Worm (Caenorhabditis elegans) whole organism, mixed stage, embryonic: ENCODE data around the gene T02G5.14.
A peak's percentile ranks its signal among the peaks of the same experiment; 100 is the strongest.

ENCODE experiments used
- M03D4.4 ChIP-seq: sonication (generic microtip); optimal IDR thresholded peaks from 2 replicates; lab custom pipeline; 2017; ENCODE audit warnings: mild to moderate bottlenecking, missing genetic modification characterization, missing compliant biosample characterization
- bed-3 ChIP-seq: fragments of 200-800 bp; sonication (Bioruptor generic); optimal IDR thresholded peaks from 3 replicates; lab custom pipeline; 2018; ENCODE audit warnings: mild to moderate bottlenecking, missing genetic modification characterization, moderate library complexity, missing compliant biosample characterization
- blmp-1 ChIP-seq: fragments of 150-350 bp; optimal IDR thresholded peaks from 2 replicates; lab custom pipeline; 2014; ENCODE audit warnings: missing biosample characterization, missing genetic modification characterization
- ceh-39 ChIP-seq: fragments of 150-350 bp; optimal IDR thresholded peaks from 2 replicates; lab custom pipeline; 2014; ENCODE audit warnings: missing biosample characterization, missing genetic modification characterization
- ceh-43 ChIP-seq: fragments of 200-800 bp; sonication (Bioruptor generic); optimal IDR thresholded peaks from 2 replicates; lab custom pipeline; 2018; ENCODE audit warnings: mild to moderate bottlenecking, missing genetic modification characterization, moderate library complexity, missing compliant biosample characterization
- ceh-83 ChIP-seq: fragments of 200-800 bp; sonication (Bioruptor generic); optimal IDR thresholded peaks from 2 replicates; lab custom pipeline; 2018; ENCODE audit warnings: mild to moderate bottlenecking, missing genetic modification characterization, missing compliant biosample characterization
- ces-1 ChIP-seq: fragments of 150-350 bp; optimal IDR thresholded peaks from 2 replicates; lab custom pipeline; 2014; ENCODE audit warnings: missing biosample characterization, missing genetic modification reagents, missing genetic modification characterization
- drap-1 ChIP-seq: fragments of 200-800 bp; sonication (Bioruptor generic); optimal IDR thresholded peaks from 3 replicates; lab custom pipeline; 2018; ENCODE audit warnings: mild to moderate bottlenecking, missing genetic modification characterization, missing compliant biosample characterization
- elt-1 ChIP-seq: sonication (generic microtip); optimal IDR thresholded peaks from 2 replicates; lab custom pipeline; 2017; ENCODE audit warnings: missing genetic modification characterization, mild to moderate bottlenecking, missing compliant biosample characterization, antibody characterized with exemption, moderate library complexity, borderline replicate concordance; ENCODE audit not compliant: insufficient read depth
- hlh-1 ChIP-seq: fragments of 150-350 bp; optimal IDR thresholded peaks from 2 replicates; lab custom pipeline; 2014; ENCODE audit warnings: missing biosample characterization, missing genetic modification reagents, missing genetic modification characterization
- lin-13 ChIP-seq: fragments of 150-350 bp; optimal IDR thresholded peaks from 2 replicates; lab custom pipeline; 2014; ENCODE audit warnings: missing biosample characterization, missing genetic modification characterization
- lin-32 ChIP-seq: fragments of 200-800 bp; sonication (Bioruptor generic); optimal IDR thresholded peaks from 2 replicates; lab custom pipeline; 2018; ENCODE audit warnings: mild to moderate bottlenecking, missing genetic modification characterization, missing compliant biosample characterization
- lsy-2 ChIP-seq: fragments of 150-350 bp; optimal IDR thresholded peaks from 2 replicates; lab custom pipeline; 2014; ENCODE audit warnings: missing biosample characterization, missing genetic modification characterization
- mab-5 ChIP-seq: fragments of 150-350 bp; optimal IDR thresholded peaks from 2 replicates; lab custom pipeline; 2014; ENCODE audit warnings: missing biosample characterization, missing genetic modification characterization
- mep-1 ChIP-seq: fragments of 150-350 bp; optimal IDR thresholded peaks from 2 replicates; lab custom pipeline; 2017; ENCODE audit warnings: missing biosample characterization, missing genetic modification reagents, missing genetic modification characterization, inconsistent platforms
- mls-2 ChIP-seq: sonication (generic microtip); optimal IDR thresholded peaks from 2 replicates; lab custom pipeline; 2016; ENCODE audit warnings: mild to moderate bottlenecking, missing genetic modification characterization, moderate library complexity, missing compliant biosample characterization
- nhr-12 ChIP-seq: fragments of 150-350 bp; optimal IDR thresholded peaks from 2 replicates; lab custom pipeline; 2014; ENCODE audit warnings: missing biosample characterization, missing genetic modification characterization
- nhr-2 ChIP-seq: fragments of 150-350 bp; optimal IDR thresholded peaks from 2 replicates; lab custom pipeline; 2014; ENCODE audit warnings: missing biosample characterization, missing genetic modification characterization
- nhr-237 ChIP-seq: fragments of 150-350 bp; optimal IDR thresholded peaks from 2 replicates; lab custom pipeline; 2014; ENCODE audit warnings: missing biosample characterization, missing genetic modification characterization
- nhr-28 ChIP-seq: fragments of 150-350 bp; optimal IDR thresholded peaks from 2 replicates; lab custom pipeline; 2014; ENCODE audit warnings: missing biosample characterization, missing genetic modification characterization
- nhr-76 ChIP-seq: sonication (generic microtip); optimal IDR thresholded peaks from 2 replicates; lab custom pipeline; 2017; ENCODE audit warnings: missing biosample characterization, missing genetic modification characterization
- pha-4 ChIP-seq: fragments of 150-350 bp; optimal IDR thresholded peaks from 2 replicates; lab custom pipeline; 2018; ENCODE audit warnings: missing biosample characterization, missing genetic modification reagents, missing genetic modification characterization
- sem-2 ChIP-seq: fragments of 200-800 bp; sonication (Bioruptor generic); optimal IDR thresholded peaks from 2 replicates; lab custom pipeline; 2018; ENCODE audit warnings: mild to moderate bottlenecking, missing genetic modification characterization, missing compliant biosample characterization
- snpc-4 ChIP-seq: fragments of 150-350 bp; optimal IDR thresholded peaks from 2 replicates; lab custom pipeline; 2014; ENCODE audit warnings: missing biosample characterization, missing genetic modification characterization
- sptf-1 ChIP-seq: sonication (generic microtip); optimal IDR thresholded peaks from 2 replicates; lab custom pipeline; 2017; ENCODE audit warnings: mild to moderate bottlenecking, missing genetic modification characterization, moderate library complexity, missing compliant biosample characterization
- tbx-8 ChIP-seq: fragments of 200-800 bp; sonication (Bioruptor generic); optimal IDR thresholded peaks from 2 replicates; lab custom pipeline; 2018; ENCODE audit warnings: mild to moderate bottlenecking, missing genetic modification characterization, moderate library complexity, missing compliant biosample characterization
- unc-120 ChIP-seq: sonication (generic microtip); optimal IDR thresholded peaks from 2 replicates; lab custom pipeline; 2017; ENCODE audit warnings: missing genetic modification characterization, missing compliant biosample characterization; ENCODE audit not compliant: poor library complexity, severe bottlenecking
- unc-39 ChIP-seq: fragments of 150-350 bp; optimal IDR thresholded peaks from 2 replicates; lab custom pipeline; 2014; ENCODE audit warnings: missing biosample characterization, missing genetic modification characterization
- unc-62 ChIP-seq: fragments of 150-350 bp; optimal IDR thresholded peaks from 2 replicates; lab custom pipeline; 2014; ENCODE audit warnings: missing biosample characterization, missing genetic modification reagents, missing genetic modification characterization
- zip-8 ChIP-seq: fragments of 150-350 bp; optimal IDR thresholded peaks from 2 replicates; lab custom pipeline; 2014; ENCODE audit warnings: missing biosample characterization, missing genetic modification characterization
- ztf-11 ChIP-seq: fragments of 150-350 bp; optimal IDR thresholded peaks from 2 replicates; lab custom pipeline; 2014; ENCODE audit warnings: missing biosample characterization, missing genetic modification characterization

Gene T02G5.14

DNA sequence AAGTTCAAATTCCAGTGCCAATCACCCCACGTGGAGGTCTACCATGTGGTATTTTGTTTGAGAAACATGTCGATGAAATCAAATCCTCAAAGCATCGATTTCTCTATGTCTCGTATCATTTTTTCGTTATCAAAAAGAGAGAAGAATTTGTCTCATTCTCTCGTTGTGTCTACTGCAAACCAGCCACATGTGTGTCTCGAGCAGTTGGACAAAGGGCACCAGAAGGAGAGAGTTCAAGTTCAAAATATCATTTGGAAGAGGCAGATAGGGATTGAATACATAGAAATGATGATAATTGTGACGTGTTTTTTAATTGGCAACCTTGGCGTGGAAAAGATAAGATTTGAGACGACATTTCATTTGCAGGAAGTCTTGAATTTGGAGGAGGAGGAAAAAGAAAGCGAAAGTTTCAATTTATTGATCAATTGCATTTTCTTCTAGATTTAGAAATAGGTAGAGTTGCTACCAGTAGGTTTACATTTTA, 24.8 kb upstream of the T02G5.14 start:
- peak; percentile 8 for TF ChIP-seq unc-62 (GFP tag; lab: Kevin White, UChicago)
- peak; percentile 18 for TF ChIP-seq hlh-1
- TF ChIP-seq blmp-1 = peak; percentile 50
- no peak for TF ChIP-seq tbx-8

DNA sequence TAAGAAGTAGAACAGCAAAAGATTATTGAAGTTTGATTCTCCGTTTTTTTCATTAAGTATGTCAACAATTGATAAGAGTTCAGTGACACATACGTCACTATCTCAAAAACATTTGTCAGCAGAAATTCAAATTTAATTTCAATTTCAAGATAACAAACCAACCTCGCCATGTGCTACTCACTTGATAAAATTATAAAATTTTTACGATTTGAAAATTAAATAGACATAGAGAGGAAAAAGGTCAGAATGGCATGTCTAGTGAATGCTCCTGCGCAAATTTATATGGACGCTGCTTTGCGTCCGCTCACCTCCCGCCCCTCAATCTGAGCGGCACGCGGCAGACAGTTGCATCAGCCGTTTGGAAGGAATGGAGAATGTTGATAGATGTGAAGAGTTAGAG, 23.9 kb upstream of the T02G5.14 start:
- TF ChIP-seq snpc-4 (tag; lab: Kevin White, UChicago) (no peak), ceh-39 (tag; lab: Kevin White, UChicago) (no peak), M03D4.4 (tag; lab: Kevin White, UChicago) (no peak), elt-1 (tag; lab: Kevin White, UChicago) (no peak), unc-120 (no peak), sem-2 (GFP tag; lab: Kevin White, UChicago) (no peak), unc-39 (tag; lab: Kevin White, UChicago) (no peak), nhr-2 (no peak), nhr-12 (tag; lab: Kevin White, UChicago) (no peak), ces-1 (no peak), hlh-1 (no peak), ztf-11 (tag; lab: Kevin White, UChicago) (no peak), nhr-237 (no peak), lin-32 (GFP tag; lab: Kevin White, UChicago) (no peak), unc-62 (GFP tag; lab: Kevin White, UChicago) (no peak), mep-1 (tag; lab: Kevin White, UChicago) (no peak), tbx-8 (no peak), bed-3 (GFP tag; lab: Kevin White, UChicago) (no peak)

DNA sequence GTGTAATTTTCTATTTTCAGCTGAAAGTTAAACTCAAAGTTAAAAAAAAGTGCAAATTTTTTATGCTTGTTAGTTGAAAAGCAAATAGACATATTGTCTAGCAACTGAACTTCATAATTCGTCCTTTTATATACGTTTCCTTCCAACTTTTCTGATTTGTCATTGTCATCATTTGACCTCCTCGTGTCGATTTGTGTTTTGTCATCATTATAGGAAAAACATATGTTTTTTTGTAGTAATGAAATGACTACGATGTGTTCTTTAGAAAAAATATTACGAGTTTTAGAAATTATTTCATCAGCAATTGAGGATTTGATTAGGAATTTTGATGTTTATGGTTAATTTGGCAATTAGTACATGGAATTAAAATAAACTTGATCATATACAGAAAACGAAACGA, 23.3 kb upstream of the T02G5.14 start:
- TF ChIP-seq sem-2 (GFP tag; lab: Kevin White, UChicago) (no peak), blmp-1 (no peak), mls-2 (tag; lab: Kevin White, UChicago) (no peak), unc-120 (no peak), ceh-43 (GFP tag; lab: Kevin White, UChicago) (no peak), snpc-4 (tag; lab: Kevin White, UChicago) (no peak), tbx-8 (no peak), bed-3 (GFP tag; lab: Kevin White, UChicago) (no peak), unc-39 (tag; lab: Kevin White, UChicago) (no peak), nhr-28 (tag; lab: Kevin White, UChicago) (no peak), ztf-11 (tag; lab: Kevin White, UChicago) (no peak), unc-62 (GFP tag; lab: Kevin White, UChicago) (no peak), nhr-2 (no peak), zip-8 (tag; lab: Kevin White, UChicago) (no peak), drap-1 (GFP tag; lab: Kevin White, UChicago) (no peak), ceh-83 (GFP tag; lab: Kevin White, UChicago) (no peak), lin-32 (GFP tag; lab: Kevin White, UChicago) (no peak)

DNA sequence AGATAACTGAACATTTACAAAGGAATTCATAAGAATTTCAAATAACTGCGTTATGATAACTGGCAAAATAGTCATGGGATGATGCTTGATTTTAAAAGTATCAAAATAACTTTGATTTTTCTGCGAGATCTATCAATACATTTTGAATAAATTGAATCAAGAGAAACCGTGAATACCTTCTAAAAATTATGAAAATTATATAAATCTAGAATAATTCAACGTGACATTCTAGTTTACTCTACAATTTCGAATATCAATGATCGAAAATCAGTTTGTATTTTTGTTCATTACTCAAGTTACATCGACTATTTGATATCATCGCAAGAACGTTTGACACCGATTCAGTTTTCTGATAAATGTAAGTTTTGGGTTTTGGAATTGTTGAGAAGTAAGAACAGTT, 22.4 kb upstream of the T02G5.14 start, which contains the start of gene acs-6:
Gene acs-6, plus strand, starts transcription at position 301 of the 400 bp plus-strand sequence.
- TF ChIP-seq M03D4.4 (tag; lab: Kevin White, UChicago) (no peak), hlh-1 (no peak), mab-5 (tag; lab: Kevin White, UChicago) (no peak), unc-62 (GFP tag; lab: Kevin White, UChicago) (no peak), lin-13 (tag; lab: Kevin White, UChicago) (no peak), unc-39 (tag; lab: Kevin White, UChicago) (no peak), sptf-1 (tag; lab: Kevin White, UChicago) (no peak), mls-2 (tag; lab: Kevin White, UChicago) (no peak), pha-4 (no peak), lsy-2 (no peak), unc-120 (no peak), nhr-12 (tag; lab: Kevin White, UChicago) (no peak), nhr-76 (tag; lab: Kevin White, UChicago) (no peak), bed-3 (GFP tag; lab: Kevin White, UChicago) (no peak), sem-2 (GFP tag; lab: Kevin White, UChicago) (no peak)

DNA sequence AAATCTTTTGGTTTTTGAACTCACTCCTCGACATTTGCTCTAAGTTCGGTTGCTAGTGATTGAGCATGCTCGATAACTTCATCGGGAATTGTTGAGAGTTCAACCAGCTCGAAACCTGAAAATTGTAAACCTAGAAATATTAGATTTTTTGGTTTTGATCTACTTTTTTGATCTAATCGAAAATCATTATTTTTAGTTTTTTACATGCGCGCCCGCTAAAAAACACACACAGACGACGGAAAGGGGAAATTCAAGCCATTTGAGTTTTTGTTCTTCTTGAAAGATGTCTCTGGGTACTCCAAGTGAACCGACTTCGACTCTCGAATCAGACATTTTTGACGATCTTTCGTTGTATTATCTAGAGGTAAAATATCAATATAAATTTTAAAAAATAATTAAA, 18.7 kb upstream of the T02G5.14 start, which contains the start of gene nos-2:
Gene nos-2, plus strand, starts transcription at position 228 of the 400 bp plus-strand sequence.
- TF ChIP-seq hlh-1 (no peak), lin-32 (GFP tag; lab: Kevin White, UChicago) (no peak), ces-1 (no peak), M03D4.4 (tag; lab: Kevin White, UChicago) (no peak)
